Fruit fly (Drosophila melanogaster): ENCODE data around the gene CG5989.

Gene CG5989

dm6 chr3L:8603880-8604692 lies at the start of gene CG5989, which contains the start of gene CG6282:
Gene CG5989, minus strand, starts transcription at chr3L:8604149.
Gene CG6282, plus strand, starts transcription at chr3L:8604657.
- no peak for TF ChIP-seq psq (optimal IDR thresholded peaks at IDR 0.05)
- TF ChIP-seq Dll (optimal IDR thresholded peaks at IDR 0.05): peak; percentile 46
- TF ChIP-seq CG8478 (optimal IDR thresholded peaks at IDR 0.05): no peak

dm6 chr3L:8653572-8653971 lies 49.6 kb upstream of the CG5989 start:
- TF ChIP-seq CG8478 (optimal IDR thresholded peaks at IDR 0.05): no peak
- TF ChIP-seq EcR (GFP tag; optimal IDR thresholded peaks at IDR 0.05): no peak
- TF ChIP-seq Dll (optimal IDR thresholded peaks at IDR 0.05): no peak
- TF ChIP-seq usp (GFP tag; optimal IDR thresholded peaks at IDR 0.05): no peak
- no peak for TF ChIP-seq psq (optimal IDR thresholded peaks at IDR 0.05)
- TF ChIP-seq pan (optimal IDR thresholded peaks at IDR 0.05): no peak

- no peak for TF ChIP-seq pan (optimal IDR thresholded peaks at IDR 0.05)
- no peak for TF ChIP-seq CG8478 (optimal IDR thresholded peaks at IDR 0.05)
- no peak for TF ChIP-seq usp (GFP tag; optimal IDR thresholded peaks at IDR 0.05)
- TF ChIP-seq Dll (optimal IDR thresholded peaks at IDR 0.05): peak; percentile 11
Measured at dm6 chr3L:8652572-8652977, 48.6 kb upstream of the CG5989 start.

DNA sequence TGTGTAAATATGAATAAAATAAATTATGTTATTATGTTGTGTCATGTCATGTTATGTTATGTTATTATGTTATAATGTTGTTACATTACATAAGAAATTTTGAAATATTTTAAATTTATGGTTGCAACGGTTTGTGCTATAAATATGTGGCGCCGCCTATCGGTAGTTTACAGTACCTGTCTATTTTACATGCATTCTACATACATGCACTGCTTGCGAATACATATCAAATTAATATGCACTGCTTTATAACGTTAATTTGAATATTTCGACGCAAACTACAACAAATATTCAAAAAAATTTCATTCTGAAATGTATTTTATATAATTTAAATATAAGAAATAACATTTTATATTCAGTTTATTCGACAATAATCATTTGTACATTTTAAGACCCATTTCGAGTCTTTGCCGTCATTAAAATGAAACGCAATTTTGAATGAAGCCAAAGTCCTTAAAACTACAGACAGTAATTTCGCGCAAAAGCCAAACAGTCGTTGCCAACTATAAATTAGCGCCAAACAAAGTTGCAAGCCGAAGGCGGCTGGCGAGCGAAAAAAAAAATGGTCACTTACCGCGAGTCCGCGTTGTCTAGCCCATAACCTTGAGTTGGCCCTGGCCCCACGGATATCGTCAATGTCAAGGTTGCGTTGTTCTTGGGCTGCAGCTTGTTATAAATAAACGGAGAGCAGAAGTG lies 48.1 kb upstream of the CG5989 start:
- TF ChIP-seq CG8478 (optimal IDR thresholded peaks at IDR 0.05): no peak
- no peak for TF ChIP-seq pan (optimal IDR thresholded peaks at IDR 0.05)
- TF ChIP-seq Dll (optimal IDR thresholded peaks at IDR 0.05): no peak
- TF ChIP-seq psq (optimal IDR thresholded peaks at IDR 0.05): no peak
- TF ChIP-seq usp (GFP tag; optimal IDR thresholded peaks at IDR 0.05): no peak
- TF ChIP-seq EcR (GFP tag; optimal IDR thresholded peaks at IDR 0.05): no peak

DNA sequence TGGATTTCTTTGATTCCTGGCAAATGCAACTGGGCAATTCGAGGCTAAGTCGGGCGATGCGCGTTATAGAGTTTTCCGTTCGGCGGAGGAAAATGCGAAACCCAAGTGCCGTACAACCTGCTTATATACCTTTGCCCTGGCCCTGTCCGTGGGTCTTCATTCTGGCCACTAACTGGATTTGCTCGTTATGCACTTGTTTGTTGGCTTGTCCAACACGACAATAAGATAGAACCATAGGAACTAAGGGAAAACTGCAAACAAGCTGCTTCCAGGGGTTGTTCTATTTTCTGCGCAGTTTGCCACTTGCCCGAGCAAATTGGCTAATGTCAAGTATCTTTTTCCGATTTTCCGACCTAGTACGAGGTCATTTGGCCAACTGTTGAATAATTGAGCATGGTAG lies 44.9 kb upstream of the CG5989 start, which contains the start of gene Arr2:
Arr2 (minus strand) TSS at position 101 of the 400 bp plus-strand sequence.
- TF ChIP-seq CG8478 (optimal IDR thresholded peaks at IDR 0.05) (no peak), EcR (GFP tag; optimal IDR thresholded peaks at IDR 0.05) (no peak), usp (GFP tag; optimal IDR thresholded peaks at IDR 0.05) (no peak), psq (optimal IDR thresholded peaks at IDR 0.05) (no peak), pan (optimal IDR thresholded peaks at IDR 0.05) (no peak), Dll (optimal IDR thresholded peaks at IDR 0.05) (no peak)

- TF ChIP-seq CG8478 (optimal IDR thresholded peaks at IDR 0.05) (no peak), Dll (optimal IDR thresholded peaks at IDR 0.05) (no peak), EcR (GFP tag; optimal IDR thresholded peaks at IDR 0.05) (no peak), usp (GFP tag; optimal IDR thresholded peaks at IDR 0.05) (no peak), psq (optimal IDR thresholded peaks at IDR 0.05) (no peak), pan (optimal IDR thresholded peaks at IDR 0.05) (no peak)
Measured at dm6 chr3L:8646821-8647220, 42.9 kb upstream of the CG5989 start, which contains the start of the genes CG13305 and Pex7. Gene CG13305, minus strand, starts transcription at chr3L:8646822. Gene Pex7, plus strand, starts transcription at chr3L:8647145.

dm6 chr3L:8643810-8644552 lies 40.0 kb upstream of the CG5989 start:
- no peak for TF ChIP-seq CG8478 (optimal IDR thresholded peaks at IDR 0.05)
- no peak for TF ChIP-seq usp (GFP tag; optimal IDR thresholded peaks at IDR 0.05)
- TF ChIP-seq pan (optimal IDR thresholded peaks at IDR 0.05): no peak
- TF ChIP-seq psq (optimal IDR thresholded peaks at IDR 0.05): no peak
- no peak for TF ChIP-seq EcR (GFP tag; optimal IDR thresholded peaks at IDR 0.05)
- no peak for TF ChIP-seq Dll (optimal IDR thresholded peaks at IDR 0.05)

DNA sequence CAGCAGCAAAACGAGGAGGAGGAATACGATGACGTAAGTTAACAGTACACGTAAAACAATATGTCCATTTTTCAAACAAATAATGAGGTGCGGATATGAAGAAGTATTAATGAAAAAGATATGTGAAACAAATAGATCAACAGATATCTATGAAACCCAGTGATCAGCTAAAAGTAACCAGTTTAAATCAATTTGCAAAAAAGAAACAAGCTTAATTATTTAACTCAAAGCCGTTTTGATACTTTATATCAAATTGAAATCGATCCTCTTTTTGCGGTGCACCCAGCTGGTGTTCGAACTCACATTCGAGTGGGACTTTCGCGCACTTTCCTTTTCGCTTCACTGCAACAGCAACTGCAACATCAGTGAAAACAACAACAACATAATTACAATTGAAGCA lies 37.1 kb upstream of the CG5989 start:
- no peak for TF ChIP-seq EcR (GFP tag; optimal IDR thresholded peaks at IDR 0.05)
- TF ChIP-seq CG8478 (optimal IDR thresholded peaks at IDR 0.05): no peak
- no peak for TF ChIP-seq usp (GFP tag; optimal IDR thresholded peaks at IDR 0.05)
- TF ChIP-seq psq (optimal IDR thresholded peaks at IDR 0.05): no peak
- TF ChIP-seq pan (optimal IDR thresholded peaks at IDR 0.05): no peak
- TF ChIP-seq Dll (optimal IDR thresholded peaks at IDR 0.05): no peak

DNA sequence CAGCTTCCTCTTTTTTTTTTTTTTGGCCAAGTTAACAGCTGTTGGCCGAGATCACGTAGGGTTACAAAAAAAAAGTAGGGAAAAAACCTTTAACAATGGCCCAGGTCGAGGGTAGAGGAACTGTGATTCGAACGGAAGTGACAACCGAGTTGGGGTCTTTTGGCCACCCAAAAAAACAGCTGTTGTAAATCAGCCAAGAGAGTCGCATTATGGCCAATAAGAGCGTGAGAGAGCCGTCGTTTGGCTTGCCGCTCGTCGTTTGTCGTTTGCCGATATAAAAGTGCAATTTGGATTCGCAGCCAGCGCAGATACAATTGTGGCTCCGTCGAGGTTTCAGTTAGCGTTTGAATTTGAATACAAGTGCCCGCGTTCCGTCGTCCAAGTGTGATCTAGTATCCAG lies 36.2 kb upstream of the CG5989 start, which contains the start of gene Cpr66D:
Cpr66D (plus strand) TSS at position 301 of the 400 bp plus-strand sequence.
- TF ChIP-seq psq (optimal IDR thresholded peaks at IDR 0.05) (no peak), pan (optimal IDR thresholded peaks at IDR 0.05) (no peak), usp (GFP tag; optimal IDR thresholded peaks at IDR 0.05) (no peak), Dll (optimal IDR thresholded peaks at IDR 0.05) (no peak), EcR (GFP tag; optimal IDR thresholded peaks at IDR 0.05) (no peak), CG8478 (optimal IDR thresholded peaks at IDR 0.05) (no peak)

DNA sequence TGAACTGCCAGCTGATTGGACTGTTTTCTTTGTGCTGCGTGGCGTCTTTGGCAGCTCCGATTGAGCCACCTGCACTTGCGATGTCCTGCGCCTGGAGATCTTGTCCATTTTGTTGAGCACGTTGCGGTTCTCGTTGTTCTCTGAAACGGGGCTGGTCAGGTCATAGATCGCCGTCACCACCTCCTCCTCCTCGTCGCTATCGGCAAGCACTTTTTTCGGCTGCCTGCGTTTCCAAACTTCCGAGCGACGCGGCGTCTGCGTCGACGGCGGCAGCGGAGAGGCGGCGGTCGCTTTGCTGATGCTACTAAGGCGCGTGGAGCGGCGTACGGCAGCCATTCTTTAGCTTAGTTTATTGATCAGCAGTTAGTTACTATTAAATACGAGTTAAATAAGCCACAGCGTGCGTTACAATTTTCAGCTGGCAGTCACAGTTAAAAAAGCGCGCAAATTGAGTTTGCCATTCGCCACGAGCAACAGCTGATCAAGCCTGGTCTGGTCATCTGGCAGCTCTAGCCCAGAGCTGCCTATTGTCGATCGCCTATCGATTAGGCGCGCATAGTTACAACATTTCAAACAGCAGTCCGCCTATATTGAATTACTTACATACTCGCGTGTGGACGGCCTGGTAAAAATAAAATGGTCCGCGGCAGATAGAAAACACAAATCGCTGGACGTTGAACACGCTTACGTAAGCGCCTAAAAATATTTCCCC lies 29.8 kb upstream of the CG5989 start, which contains the start of gene Cdc6:
Cdc6 (minus strand) TSS at position 456 of the 712 bp plus-strand sequence.
- no peak for TF ChIP-seq CG8478 (optimal IDR thresholded peaks at IDR 0.05)
- TF ChIP-seq psq (optimal IDR thresholded peaks at IDR 0.05): no peak
- no peak for TF ChIP-seq EcR (GFP tag; optimal IDR thresholded peaks at IDR 0.05)
- TF ChIP-seq usp (GFP tag; optimal IDR thresholded peaks at IDR 0.05): no peak
- TF ChIP-seq Dll (optimal IDR thresholded peaks at IDR 0.05): no peak
- no peak for TF ChIP-seq pan (optimal IDR thresholded peaks at IDR 0.05)
